Worm (Caenorhabditis elegans): Measurements from ENCODE around the gene srh-131.

DNA sequence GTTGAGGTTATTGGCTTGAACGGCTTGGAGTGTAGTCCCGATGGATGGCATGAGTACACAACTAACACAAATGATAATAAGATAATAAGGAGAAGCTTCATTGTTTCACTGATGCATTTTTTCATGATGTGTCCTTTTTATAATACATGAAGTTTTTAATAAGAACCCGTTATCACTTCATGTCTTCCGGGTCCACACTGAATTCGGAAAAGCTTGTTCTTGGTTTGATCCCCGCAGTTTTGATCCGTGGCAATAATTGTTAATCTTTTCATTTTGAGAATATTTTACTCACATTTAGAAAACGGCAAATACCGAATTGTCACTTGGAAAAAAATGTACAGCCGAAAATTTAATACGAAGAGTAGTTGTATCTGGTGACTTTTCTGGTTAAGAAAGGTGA lies 16.7 kb upstream of the srh-131 start, which contains the start of gene Y102A5C.27:
- TF ChIP-seq him-1 (tag; optimal IDR thresholded peaks at IDR 0.05), result no peak
- TF ChIP-seq dao-5 (tag; optimal IDR thresholded peaks at IDR 0.05), result no peak

Data from whole organism, L4/young adult.